Fruit fly (Drosophila melanogaster) whole organism, wandering third instar larva: ENCODE measurements around the gene CG6294.
A peak's percentile ranks its signal among the peaks of the same experiment; 100 is the strongest.

Source experiments
- Abd-B ChIP-seq: fragments of >200 bp; optimal IDR thresholded peaks from 2 replicates; lab custom pipeline; 2017; ENCODE audit warnings: missing biosample characterization, missing genetic modification characterization
- CrebA ChIP-seq: fragments of 200-800 bp; sonication (Bioruptor generic); optimal IDR thresholded peaks from 2 replicates; lab custom pipeline; 2016; ENCODE audit warnings: missing biosample characterization, mild to moderate bottlenecking, missing genetic modification characterization, borderline replicate concordance
- Jra ChIP-seq: sonication (Bioruptor generic); optimal IDR thresholded peaks from 2 replicates; lab custom pipeline; 2016; ENCODE audit warnings: missing biosample characterization, missing genetic modification characterization
- brk ChIP-seq: fragments of 200-800 bp; sonication (Bioruptor generic); optimal IDR thresholded peaks from 2 replicates; lab custom pipeline; 2016; ENCODE audit warnings: missing biosample characterization, mild to moderate bottlenecking, missing genetic modification characterization
- dmrt93B ChIP-seq: fragments of 200-800 bp; sonication (Bioruptor generic); optimal IDR thresholded peaks from 2 replicates; lab custom pipeline; 2018; ENCODE audit warnings: missing biosample characterization, mild to moderate bottlenecking, missing genetic modification characterization
- fru ChIP-seq: fragments of 200-800 bp; sonication (Bioruptor generic); optimal IDR thresholded peaks from 3 replicates; lab custom pipeline; 2016; ENCODE audit warnings: missing biosample characterization, mild to moderate bottlenecking, missing genetic modification characterization
- h ChIP-seq: fragments of 200-800 bp; sonication (Bioruptor generic); optimal IDR thresholded peaks from 3 replicates; lab custom pipeline; 2016; ENCODE audit warnings: missing biosample characterization, mild to moderate bottlenecking, missing genetic modification characterization
- pan ChIP-seq: fragments of >200 bp; optimal IDR thresholded peaks from 2 replicates; lab custom pipeline; 2017
- sv ChIP-seq: fragments of 200-800 bp; sonication (Bioruptor generic); optimal IDR thresholded peaks from 3 replicates; lab custom pipeline; 2016; ENCODE audit warnings: missing biosample characterization, missing genetic modification characterization
- tai ChIP-seq: sonication (Bioruptor generic); optimal IDR thresholded peaks from 2 replicates; lab custom pipeline; 2016; ENCODE audit warnings: missing biosample characterization, missing genetic modification characterization
- usp ChIP-seq: fragments of >200 bp; optimal IDR thresholded peaks from 2 replicates; lab custom pipeline; 2017; ENCODE audit warnings: missing biosample characterization, missing genetic modification characterization

CG6294 gene

dm6 chrX:15511399-15511798 is 48.9 kb downstream of the CG6294 start (continued):
- TF ChIP-seq dmrt93B (GFP tag; lab: Kevin White, UChicago) (no peak), sv (GFP tag; lab: Kevin White, UChicago) (no peak), CrebA (GFP tag; lab: Kevin White, UChicago) (no peak), Jra (no peak), pan (no peak), Abd-B (GFP tag; lab: Kevin White, UChicago) (no peak), tai (GFP tag; lab: Kevin White, UChicago) (no peak), brk (GFP tag; lab: Kevin White, UChicago) (no peak), h (GFP tag; lab: Kevin White, UChicago) (peak; percentile 75), fru (GFP tag; lab: Kevin White, UChicago) (peak; percentile 41), usp (no peak)
